Worm (Caenorhabditis elegans): ENCODE measurements around the gene F33C8.2.

Gene F33C8.2

DNA sequence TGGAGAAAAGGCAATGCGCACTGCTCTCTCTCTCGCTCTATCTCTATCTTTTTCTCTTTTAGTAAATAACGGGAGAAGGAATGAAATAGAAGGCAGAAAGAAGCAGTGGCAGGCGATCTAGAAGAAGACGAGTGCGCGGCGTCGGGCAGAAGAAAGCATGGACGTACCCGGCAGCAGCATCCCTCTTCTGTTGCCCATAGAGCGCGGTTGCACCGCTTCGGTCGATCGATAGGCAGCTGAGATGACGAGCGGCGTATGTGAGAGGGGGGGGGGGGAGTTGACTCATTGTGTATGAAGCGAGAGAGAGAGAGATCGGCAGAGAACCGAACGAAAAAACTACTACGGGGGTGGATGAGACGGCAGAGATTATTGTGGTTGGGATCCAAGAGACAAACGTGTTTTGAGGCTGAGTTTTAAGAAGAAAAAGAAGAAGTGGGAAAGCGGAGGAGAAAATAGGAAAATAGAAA is 13.0 kb upstream of the F33C8.2 start (continued):
- TF ChIP-seq zfp-2 (tag; optimal IDR thresholded peaks at IDR 0.05) (peak; percentile 58), nhr-77 (tag; optimal IDR thresholded peaks at IDR 0.05) (peak; percentile 76), hif-1 (tag; optimal IDR thresholded peaks at IDR 0.05) (peak; percentile 31 to 88), ctbp-1 (GFP tag; IDR thresholded peaks at IDR 0.05) (peak; percentile 97), lin-38 (GFP tag; IDR thresholded peaks at IDR 0.05) (peak; percentile 98), zag-1 (tag; optimal IDR thresholded peaks at IDR 0.05) (peak; percentile 49), daf-16 (GFP tag; optimal IDR thresholded peaks at IDR 0.05) (peak in 1 of 2 experiments; percentile 95), daf-16 (tag; optimal IDR thresholded peaks at IDR 0.05) (peak; percentile 33), fkh-10 (GFP tag; optimal IDR thresholded peaks at IDR 0.05) (peak; percentile 97), daf-12 (tag; optimal IDR thresholded peaks at IDR 0.05) (no peak), ama-1 (optimal IDR thresholded peaks at IDR 0.05) (no peak), aly-2 (tag; optimal IDR thresholded peaks at IDR 0.05) (no peak), rbr-2 (tag; optimal IDR thresholded peaks at IDR 0.05) (peak; percentile 97), ceh-28 (tag; optimal IDR thresholded peaks at IDR 0.05) (peak; percentile 90), zip-11 (GFP tag; IDR thresholded peaks at IDR 0.05) (no peak), snpc-4 (tag; optimal IDR thresholded peaks at IDR 0.05) (peak; percentile 58), fos-1 (tag; optimal IDR thresholded peaks at IDR 0.05) (no peak), hlh-30 (tag; optimal IDR thresholded peaks at IDR 0.05; ENCODE audit: insufficient read depth) (peak; percentile 89), Y5F2A.4 (GFP tag; optimal IDR thresholded peaks at IDR 0.05) (peak; percentile 56), ceh-44 (GFP tag; IDR thresholded peaks at IDR 0.05) (peak; percentile 59; the same call in 1 of the 2 replicates), saeg-2 (GFP tag; IDR thresholded peaks at IDR 0.05) (no peak; the same call in 1 of the 2 replicates), dve-1 (tag; optimal IDR thresholded peaks at IDR 0.05; ENCODE audit: insufficient read depth) (peak; percentile 90), nhr-25 (tag; optimal IDR thresholded peaks at IDR 0.05; ENCODE audit: borderline replicate concordance, insufficient read depth) (peak; percentile 91), nhr-48 (tag; optimal IDR thresholded peaks at IDR 0.05) (peak; percentile 91), lir-3 (tag; optimal IDR thresholded peaks at IDR 0.05) (peak; percentile 21), Y75B8A.6 (GFP tag; IDR thresholded peaks at IDR 0.05) (no peak), mxl-2 (GFP tag; conservative IDR thresholded peaks at IDR 0.05) (0 out of 2 replicates have a peak, but pooled peaks have one; percentile 37), spr-3 (GFP tag; optimal IDR thresholded peaks at IDR 0.05) (peak; percentile 69), madf-9 (GFP tag; conservative IDR thresholded peaks at IDR 0.05) (peak; percentile 77), nhr-28 (tag; optimal IDR thresholded peaks at IDR 0.05) (peak; percentile 85), pqm-1 (tag; optimal IDR thresholded peaks at IDR 0.05) (no peak), mdl-1 (tag; optimal IDR thresholded peaks at IDR 0.05) (peak; percentile 90 to 91), mdt-29 (GFP tag; IDR thresholded peaks at IDR 0.05) (no peak), hlh-11 (tag; optimal IDR thresholded peaks at IDR 0.05) (peak; percentile 99), ZK337.2 (GFP tag; IDR thresholded peaks at IDR 0.05) (0 out of 2 replicates have a peak, but pooled peaks have one; percentile 44), ceh-20 (GFP tag; IDR thresholded peaks at IDR 0.05) (peak; percentile 88; the same call in 1 of the 2 replicates), php-3 (GFP tag; IDR thresholded peaks at IDR 0.05) (0 out of 2 replicates have a peak, but pooled peaks have one; percentile 30), set-16 (GFP tag; IDR thresholded peaks at IDR 0.05) (peak; percentile 99), hmg-1.1 (GFP tag; IDR thresholded peaks at IDR 0.05) (peak; percentile 95), F44E2.7 (GFP tag; IDR thresholded peaks at IDR 0.05) (no peak), skn-1 (tag; optimal IDR thresholded peaks at IDR 0.05) (no peak), ztf-7 (tag; optimal IDR thresholded peaks at IDR 0.05) (no peak), tag-97 (GFP tag; IDR thresholded peaks at IDR 0.05) (no peak), lin-1 (GFP tag; IDR thresholded peaks at IDR 0.05) (0 out of 2 replicates have a peak, but pooled peaks have one; percentile 52), mxl-3 (GFP tag; optimal IDR thresholded peaks at IDR 0.05) (peak; percentile 97), nhr-11 (tag; optimal IDR thresholded peaks at IDR 0.05) (peak; percentile 92), nhr-76 (tag; optimal IDR thresholded peaks at IDR 0.05) (no peak), unc-39 (tag; optimal IDR thresholded peaks at IDR 0.05) (no peak), nhr-41 (GFP tag; IDR thresholded peaks at IDR 0.05) (no peak), unc-130 (GFP tag; optimal IDR thresholded peaks at IDR 0.05) (no peak), mes-2 (tag; optimal IDR thresholded peaks at IDR 0.05; ENCODE audit: poor library complexity, severe bottlenecking) (peak; percentile 76)
